Fruit fly (Drosophila melanogaster): ENCODE results near the gene Rpp14b.

Rpp14b gene

dm6 chr3R:30055915-30056544 is at the start of gene Rpp14b, which contains the start of gene spn-A:
Gene Rpp14b (plus strand): TSS chr3R:30055957.
Gene spn-A (minus strand): TSS chr3R:30056037.
- TF ChIP-seq CTCF (optimal IDR thresholded peaks at IDR 0.05), result no peak

dm6 chr3R:30009173-30009572 is 46.6 kb upstream of the Rpp14b start, which contains the start of gene CG7912:
Gene CG7912 (minus strand): TSS chr3R:30009189.
- TF ChIP-seq CTCF (optimal IDR thresholded peaks at IDR 0.05) (no peak), CG8478 (optimal IDR thresholded peaks at IDR 0.05) (no peak)

- TF ChIP-seq CG8478 (optimal IDR thresholded peaks at IDR 0.05) (no peak), CTCF (optimal IDR thresholded peaks at IDR 0.05) (no peak)
Observed at dm6 chr3R:30012602-30013489, 42.9 kb upstream of the Rpp14b start.

- TF ChIP-seq CTCF (optimal IDR thresholded peaks at IDR 0.05) (no peak), CG8478 (optimal IDR thresholded peaks at IDR 0.05) (no peak)
Observed at dm6 chr3R:30013909-30014308, 41.8 kb upstream of the Rpp14b start.

- TF ChIP-seq CG8478 (optimal IDR thresholded peaks at IDR 0.05) (no peak), CTCF (optimal IDR thresholded peaks at IDR 0.05) (no peak)
Observed at dm6 chr3R:30014480-30014879, 41.3 kb upstream of the Rpp14b start.

- no peak for TF ChIP-seq CTCF (optimal IDR thresholded peaks at IDR 0.05)
- no peak for TF ChIP-seq CG8478 (optimal IDR thresholded peaks at IDR 0.05)
Observed at dm6 chr3R:30014977-30015514, 40.7 kb upstream of the Rpp14b start, which contains the start of gene CG7920. Gene CG7920 (minus strand): TSS chr3R:30015284.

dm6 chr3R:30021009-30021408 is 34.7 kb upstream of the Rpp14b start:
- TF ChIP-seq CG8478 (optimal IDR thresholded peaks at IDR 0.05), result no peak

- no peak for TF ChIP-seq CTCF (optimal IDR thresholded peaks at IDR 0.05)
- no peak for TF ChIP-seq CG8478 (optimal IDR thresholded peaks at IDR 0.05)
Observed at dm6 chr3R:30021559-30022451, 34.0 kb upstream of the Rpp14b start, which contains the start of gene Mgat2. Gene Mgat2 (minus strand): TSS chr3R:30022221.

dm6 chr3R:30022452-30023028 is 33.2 kb upstream of the Rpp14b start, which contains the start of the genes RpS28a and Axn:
Gene RpS28a (minus strand): TSS chr3R:30022648.
Gene Axn (plus strand): TSS chr3R:30022842.
- TF ChIP-seq CG8478 (optimal IDR thresholded peaks at IDR 0.05), result no peak
- TF ChIP-seq CTCF (optimal IDR thresholded peaks at IDR 0.05), result peak; percentile 99 to 100

- no peak for TF ChIP-seq CTCF (optimal IDR thresholded peaks at IDR 0.05)
- TF ChIP-seq CG8478 (optimal IDR thresholded peaks at IDR 0.05), result no peak
Observed at dm6 chr3R:30023445-30023844, 32.3 kb upstream of the Rpp14b start.

- TF ChIP-seq CG8478 (optimal IDR thresholded peaks at IDR 0.05) (no peak), CTCF (optimal IDR thresholded peaks at IDR 0.05) (no peak)
Observed at dm6 chr3R:30030061-30030460, 25.7 kb upstream of the Rpp14b start.

- no peak for TF ChIP-seq CG8478 (optimal IDR thresholded peaks at IDR 0.05)
- TF ChIP-seq CTCF (optimal IDR thresholded peaks at IDR 0.05), result no peak
Observed at dm6 chr3R:30032281-30032680, 23.5 kb upstream of the Rpp14b start.

dm6 chr3R:30036609-30037008 is 19.1 kb upstream of the Rpp14b start, which contains the start of gene ZIPIC:
Gene ZIPIC (minus strand): TSS chr3R:30036870.
- TF ChIP-seq CG8478 (optimal IDR thresholded peaks at IDR 0.05) (no peak), CTCF (optimal IDR thresholded peaks at IDR 0.05) (no peak)

- no peak for TF ChIP-seq CG8478 (optimal IDR thresholded peaks at IDR 0.05)
- TF ChIP-seq CTCF (optimal IDR thresholded peaks at IDR 0.05), result no peak
Observed at dm6 chr3R:30037630-30038029, 18.1 kb upstream of the Rpp14b start, which contains the start of gene ocn. Gene ocn (minus strand): TSS chr3R:30037730.

All from S2 (cell line).